Fruit fly (Drosophila melanogaster) whole organism, embryonic: ENCODE results near the gene stas.
A peak's percentile ranks its signal among the peaks of the same experiment; 100 is the strongest.

Experiments used
- Antp ChIP-seq: fragments of 200-800 bp; sonication (Bioruptor generic); optimal IDR thresholded peaks from 3 replicates; lab custom pipeline; 2016; ENCODE audit warnings: missing biosample characterization, missing genetic modification characterization
- Atf3 ChIP-seq: fragments of 200-800 bp; sonication (Bioruptor generic); optimal IDR thresholded peaks from 3 replicates; lab custom pipeline; 2016; ENCODE audit warnings: missing biosample characterization, missing genetic modification characterization
- BEAF-32 ChIP-seq: fragments of 200-800 bp; sonication (Bioruptor generic); optimal IDR thresholded peaks from 3 replicates; lab custom pipeline; 2017; ENCODE audit warnings: missing biosample characterization, missing genetic modification characterization, mild to moderate bottlenecking, moderate library complexity, missing genetic modification reagents
- Bdp1 ChIP-seq: fragments of 200-800 bp; sonication (Bioruptor generic); optimal IDR thresholded peaks from 3 replicates; lab custom pipeline; 2016; ENCODE audit warnings: missing biosample characterization, missing genetic modification characterization
- Blimp-1 ChIP-seq: fragments of 200-800 bp; sonication (Bioruptor generic); optimal IDR thresholded peaks from 3 replicates; lab custom pipeline; 2018; ENCODE audit warnings: missing biosample characterization, missing genetic modification characterization, mild to moderate bottlenecking, moderate library complexity, missing genetic modification reagents
- Bteb2 ChIP-seq: fragments of 200-800 bp; sonication (Bioruptor generic); optimal IDR thresholded peaks from 2 replicates; lab custom pipeline; 2016; ENCODE audit warnings: missing biosample characterization, missing genetic modification characterization
- CG10267 ChIP-seq: fragments of 200-800 bp; sonication (Bioruptor generic); optimal IDR thresholded peaks from 2 replicates; lab custom pipeline; 2018; ENCODE audit warnings: missing biosample characterization, mild to moderate bottlenecking, missing genetic modification characterization, moderate library complexity
- CG11398 ChIP-seq: fragments of 200-800 bp; sonication (Bioruptor generic); optimal IDR thresholded peaks from 2 replicates; lab custom pipeline; 2016; ENCODE audit warnings: missing biosample characterization, missing genetic modification characterization
- CG1233 ChIP-seq: fragments of 200-800 bp; sonication (Bioruptor generic); optimal IDR thresholded peaks from 4 replicates; lab custom pipeline; 2018; ENCODE audit warnings: missing biosample characterization, mild to moderate bottlenecking, missing genetic modification characterization
- CG12769 ChIP-seq: fragments of 200-800 bp; sonication (Bioruptor generic); optimal IDR thresholded peaks from 2 replicates; lab custom pipeline; 2019; ENCODE audit warnings: missing biosample characterization, mild to moderate bottlenecking, missing genetic modification characterization, moderate library complexity
- CG13287 ChIP-seq: fragments of 200-800 bp; sonication (Bioruptor generic); IDR thresholded peaks from 2 replicates; pipeline ENCODE4 v1.3.6; 2022; ENCODE audit warnings: missing biosample characterization, missing genetic modification characterization; ENCODE audit not compliant: partially characterized antibody
- CG14860 ChIP-seq: fragments of 200-800 bp; sonication (Bioruptor generic); IDR thresholded peaks from 3 replicates; pipeline ENCODE4 v1.3.6; 2022; ENCODE audit warnings: missing biosample characterization, missing genetic modification characterization; ENCODE audit not compliant: partially characterized antibody
- CG15514 ChIP-seq: fragments of 200-800 bp; sonication (Bioruptor generic); optimal IDR thresholded peaks from 3 replicates; lab custom pipeline; 2017; ENCODE audit warnings: missing biosample characterization, missing genetic modification characterization, mild to moderate bottlenecking, moderate library complexity, missing genetic modification reagents
- CG15696 ChIP-seq: fragments of 200-800 bp; sonication (Bioruptor generic); optimal IDR thresholded peaks from 2 replicates; lab custom pipeline; 2019; ENCODE audit warnings: missing biosample characterization, mild to moderate bottlenecking, missing genetic modification characterization, moderate library complexity
- CG17328 ChIP-seq: fragments of 200-800 bp; sonication (Bioruptor generic); IDR thresholded peaks from 2 replicates; pipeline ENCODE4 v1.3.6; 2022; ENCODE audit warnings: missing biosample characterization, missing genetic modification characterization
- CG1832 ChIP-seq: fragments of 200-800 bp; sonication (Bioruptor generic); optimal IDR thresholded peaks from 2 replicates; lab custom pipeline; 2017; ENCODE audit warnings: missing biosample characterization, mild to moderate bottlenecking, missing genetic modification characterization, inconsistent platforms
- CG18764 ChIP-seq: fragments of 200-800 bp; sonication (Bioruptor generic); optimal IDR thresholded peaks from 3 replicates; lab custom pipeline; 2016; ENCODE audit warnings: missing biosample characterization, missing genetic modification characterization
- CG2116 ChIP-seq: fragments of 200-800 bp; sonication (Bioruptor generic); optimal IDR thresholded peaks from 3 replicates; lab custom pipeline; 2018; ENCODE audit warnings: missing biosample characterization, mild to moderate bottlenecking, missing genetic modification characterization
- CG2129 ChIP-seq: fragments of 200-800 bp; sonication (Bioruptor generic); IDR thresholded peaks from 2 replicates; pipeline ENCODE4 v1.3.6; 2022; ENCODE audit warnings: missing biosample characterization, missing genetic modification characterization; ENCODE audit not compliant: partially characterized antibody
- CG34422 ChIP-seq: fragments of 200-800 bp; sonication (Bioruptor generic); IDR thresholded peaks from 3 replicates; pipeline ENCODE4 v1.3.6; 2022; ENCODE audit warnings: missing biosample characterization, missing genetic modification characterization
- CG6791 ChIP-seq: fragments of 200-800 bp; sonication (Bioruptor generic); IDR thresholded peaks from 3 replicates; pipeline ENCODE4 v1.3.6; 2022; ENCODE audit warnings: missing biosample characterization, missing genetic modification characterization; ENCODE audit not compliant: partially characterized antibody
- CG7963 ChIP-seq: fragments of 200-800 bp; sonication (Bioruptor generic); IDR thresholded peaks from 3 replicates; pipeline ENCODE4 v1.3.6; 2022; ENCODE audit warnings: missing biosample characterization, missing genetic modification characterization; ENCODE audit not compliant: partially characterized antibody
- CG8290 ChIP-seq, 3 experiments: fragments of 200-800 bp; sonication (Bioruptor generic); optimal IDR thresholded peaks; 2 replicates each; lab custom pipeline; 2016 to 2019; ENCODE audit warnings: missing biosample characterization in 3 of 3, missing genetic modification characterization in 3 of 3, mild to moderate bottlenecking in 2 of 3, moderate library complexity in 1 of 3
- CG8765 ChIP-seq: fragments of 200-800 bp; sonication (Bioruptor generic); IDR thresholded peaks from 2 replicates; pipeline ENCODE4 v1.3.6; 2022; ENCODE audit warnings: missing biosample characterization, missing genetic modification characterization
- CoRest ChIP-seq: fragments of 200-800 bp; sonication (Bioruptor generic); optimal IDR thresholded peaks from 3 replicates; lab custom pipeline; 2018; ENCODE audit warnings: missing biosample characterization, mild to moderate bottlenecking, missing genetic modification characterization, moderate library complexity
- Dip3 ChIP-seq: fragments of 200-800 bp; sonication (Bioruptor generic); optimal IDR thresholded peaks from 3 replicates; lab custom pipeline; 2016; ENCODE audit warnings: missing biosample characterization, missing genetic modification characterization
- HLH3B ChIP-seq: fragments of 200-800 bp; sonication (Bioruptor generic); IDR thresholded peaks from 2 replicates; pipeline ENCODE4 v1.3.6; 2022; ENCODE audit warnings: missing biosample characterization, missing genetic modification characterization
- NC2β ChIP-seq: fragments of 200-800 bp; sonication (Bioruptor generic); optimal IDR thresholded peaks from 2 replicates; lab custom pipeline; 2016; ENCODE audit warnings: missing biosample characterization, missing genetic modification characterization
- bbx ChIP-seq: fragments of 200-800 bp; sonication (Bioruptor generic); IDR thresholded peaks from 2 replicates; pipeline ENCODE4 v1.3.6; 2022; ENCODE audit warnings: missing biosample characterization, missing genetic modification characterization; ENCODE audit not compliant: partially characterized antibody
- cg ChIP-seq: fragments of 200-800 bp; sonication (Bioruptor generic); optimal IDR thresholded peaks from 3 replicates; lab custom pipeline; 2019; ENCODE audit warnings: missing biosample characterization, mild to moderate bottlenecking, missing genetic modification characterization, moderate library complexity
- chinmo ChIP-seq: fragments of 200-800 bp; sonication (Bioruptor generic); IDR thresholded peaks from 4 replicates; pipeline ENCODE4 v1.3.6; 2022; ENCODE audit warnings: missing biosample characterization, missing genetic modification characterization; ENCODE audit not compliant: partially characterized antibody
- ci ChIP-seq: fragments of 200-800 bp; sonication (Bioruptor generic); IDR thresholded peaks from 3 replicates; pipeline ENCODE4 v1.3.6; 2022; ENCODE audit warnings: missing biosample characterization, missing genetic modification characterization
- crol ChIP-seq: fragments of 200-800 bp; sonication (Bioruptor generic); IDR thresholded peaks from 2 replicates; pipeline ENCODE4 v1.3.6; 2022; ENCODE audit warnings: missing biosample characterization, missing genetic modification characterization
- da ChIP-seq: fragments of 200-800 bp; sonication (Bioruptor generic); optimal IDR thresholded peaks from 2 replicates; lab custom pipeline; 2016; ENCODE audit warnings: missing biosample characterization, missing genetic modification characterization
- dati ChIP-seq: fragments of 200-800 bp; sonication (Bioruptor generic); IDR thresholded peaks from 2 replicates; pipeline ENCODE4 v1.3.6; 2022; ENCODE audit warnings: missing biosample characterization, missing genetic modification characterization
- ems ChIP-seq: fragments of 200-800 bp; sonication (Bioruptor generic); optimal IDR thresholded peaks from 3 replicates; lab custom pipeline; 2016; ENCODE audit warnings: missing biosample characterization, missing genetic modification characterization
- eyg ChIP-seq: fragments of 200-800 bp; sonication (Bioruptor generic); optimal IDR thresholded peaks from 3 replicates; lab custom pipeline; 2016; ENCODE audit warnings: missing biosample characterization, missing genetic modification characterization
- gem ChIP-seq: fragments of 200-800 bp; sonication (Bioruptor generic); optimal IDR thresholded peaks from 2 replicates; lab custom pipeline; 2019; ENCODE audit warnings: missing biosample characterization, mild to moderate bottlenecking, missing genetic modification characterization, moderate library complexity
- hbn ChIP-seq: fragments of 200-800 bp; sonication (Bioruptor generic); IDR thresholded peaks from 2 replicates; pipeline ENCODE4 v1.3.6; 2022; ENCODE audit warnings: missing biosample characterization, missing genetic modification characterization; ENCODE audit not compliant: partially characterized antibody
- lbe ChIP-seq: fragments of 200-800 bp; sonication (Bioruptor generic); optimal IDR thresholded peaks from 2 replicates; lab custom pipeline; 2016; ENCODE audit warnings: missing biosample characterization, mild to moderate bottlenecking, missing genetic modification characterization
- mld ChIP-seq: fragments of 200-800 bp; sonication (Bioruptor generic); IDR thresholded peaks from 3 replicates; pipeline ENCODE4 v1.3.6; 2022; ENCODE audit warnings: missing biosample characterization, missing genetic modification characterization; ENCODE audit not compliant: partially characterized antibody
- pzg ChIP-seq: fragments of 200-800 bp; sonication (Bioruptor generic); optimal IDR thresholded peaks from 3 replicates; lab custom pipeline; 2018; ENCODE audit warnings: missing biosample characterization, mild to moderate bottlenecking, missing genetic modification characterization, moderate library complexity
- sens ChIP-seq: fragments of 200-800 bp; sonication (Bioruptor generic); peaks from one replicate; lab custom pipeline; 2016; ENCODE audit warnings: missing biosample characterization, missing genetic modification characterization
- sna ChIP-seq: fragments of 200-800 bp; sonication (Bioruptor generic); IDR thresholded peaks from 2 replicates; pipeline ENCODE4 v1.3.6; 2022; ENCODE audit warnings: missing biosample characterization, missing genetic modification characterization; ENCODE audit not compliant: partially characterized antibody
- sr ChIP-seq: fragments of 200-800 bp; sonication (Bioruptor generic); IDR thresholded peaks from 3 replicates; pipeline ENCODE4 v1.3.6; 2022; ENCODE audit warnings: missing biosample characterization, missing genetic modification characterization
- twi ChIP-seq: fragments of 200-800 bp; optimal IDR thresholded peaks from 2 replicates; lab custom pipeline; 2019; ENCODE audit warnings: missing biosample characterization, mild to moderate bottlenecking, missing genetic modification characterization, moderate library complexity
- yki ChIP-seq: fragments of >200 bp; optimal IDR thresholded peaks from 3 replicates; lab custom pipeline; 2018
- z ChIP-seq: fragments of 200-800 bp; sonication (Bioruptor generic); IDR thresholded peaks from 3 replicates; pipeline ENCODE4 v1.3.6; 2022; ENCODE audit warnings: missing biosample characterization, missing genetic modification characterization

The stas gene

DNA sequence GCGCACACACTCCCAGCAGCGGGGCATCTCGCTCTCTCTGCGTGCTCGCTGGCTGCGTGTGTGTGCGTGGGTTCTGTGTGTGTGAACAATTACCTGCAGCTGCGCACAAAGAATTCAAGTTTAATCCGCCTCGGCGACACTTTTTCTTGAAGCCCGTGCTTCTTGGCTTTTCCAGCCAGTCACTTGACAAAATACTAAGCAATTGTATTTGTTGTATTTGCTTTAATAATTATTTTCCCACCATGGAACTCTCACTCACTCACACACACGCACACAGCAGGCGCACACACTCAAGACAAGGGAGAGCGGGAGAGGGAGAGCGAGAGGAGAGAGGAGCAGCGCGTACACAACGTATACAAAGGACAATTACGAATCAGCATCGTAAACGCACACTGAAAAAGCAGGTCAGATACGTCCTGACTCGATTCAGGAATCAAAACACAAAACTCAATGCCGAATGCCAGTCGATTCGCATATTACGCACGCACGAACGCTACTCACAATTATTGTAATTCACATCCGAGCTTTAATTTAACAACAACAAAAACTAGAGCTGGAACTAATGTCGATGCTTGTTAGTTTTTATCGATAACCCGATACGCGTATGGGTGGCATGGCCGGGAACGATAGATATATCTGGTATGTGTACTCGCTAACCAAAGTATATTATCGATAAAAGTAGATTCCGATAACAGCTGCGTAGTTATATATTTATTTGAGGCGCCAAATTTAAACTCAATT is 24.5 kb upstream of the stas start, which contains the start of gene RhoGAPp190 (continued):
- peak; percentile 49; the same call in 1 of the 2 replicates for TF ChIP-seq CG2129
- no peak for TF ChIP-seq dati (GFP tag; lab: Robert Waterston, UW)
- TF ChIP-seq CG15514 (GFP tag; lab: Kevin White, UChicago) = peak; percentile 79
- no peak for TF ChIP-seq CG8290 (GFP tag; optimal IDR thresholded peaks at IDR 0.05; lab: Kevin White, UChicago)
- peak in 1 of 2 experiments; percentile 58 for TF ChIP-seq CG8290 (tag; optimal IDR thresholded peaks at IDR 0.05; lab: Kevin White, UChicago)
- TF ChIP-seq Atf3 = no peak
- TF ChIP-seq Bdp1 (GFP tag; lab: Kevin White, UChicago) = no peak
- TF ChIP-seq Blimp-1 (GFP tag; lab: Kevin White, UChicago) = no peak
- TF ChIP-seq CG6791 (GFP tag; lab: Robert Waterston, UW) = peak; percentile 97
- peak; percentile 91 for TF ChIP-seq CG1832
- TF ChIP-seq crol (GFP tag; lab: Robert Waterston, UW) = peak; percentile 45; the same call in 1 of the 2 replicates
- no peak for TF ChIP-seq NC2β (GFP tag; lab: Kevin White, UChicago)
- TF ChIP-seq lbe (GFP tag; lab: Kevin White, UChicago) = peak; percentile 6
- peak; percentile 81 for TF ChIP-seq hbn (GFP tag; lab: Robert Waterston, UW)
- no peak for TF ChIP-seq CG8765
- peak; percentile 93 for TF ChIP-seq mld (GFP tag; lab: Robert Waterston, UW)
- peak; percentile 88 for TF ChIP-seq sna (GFP tag; lab: Robert Waterston, UW)
- TF ChIP-seq ems (GFP tag; lab: Kevin White, UChicago) = no peak
- TF ChIP-seq sens = peak; percentile 67
- TF ChIP-seq eyg = no peak
- peak; percentile 93 for TF ChIP-seq CG2116 (GFP tag; lab: Kevin White, UChicago)
- TF ChIP-seq CoRest (tag; lab: Kevin White, UChicago) = no peak
- peak; percentile 96 for TF ChIP-seq CG7963 (GFP tag; lab: Robert Waterston, UW)
- TF ChIP-seq CG15696 = no peak
- TF ChIP-seq CG18764 (GFP tag; lab: Kevin White, UChicago) = no peak
- no peak for TF ChIP-seq twi (tag; lab: Kevin White, UChicago)
- TF ChIP-seq Dip3 (GFP tag; lab: Kevin White, UChicago) = no peak
- 0 out of 3 replicates have a peak, but pooled peaks have one; percentile 8 for TF ChIP-seq sr (GFP tag; lab: Robert Waterston, UW)
- no peak for TF ChIP-seq CG11398 (GFP tag; lab: Kevin White, UChicago)
- no peak for TF ChIP-seq gem
- 0 out of 2 replicates have a peak, but pooled peaks have one; percentile 13 for TF ChIP-seq HLH3B (GFP tag; lab: Robert Waterston, UW)
- TF ChIP-seq CG10267 (tag; lab: Kevin White, UChicago) = peak; percentile 60
- peak; percentile 25 for TF ChIP-seq yki (lab: Kevin White, UChicago)
- TF ChIP-seq Antp (GFP tag; lab: Kevin White, UChicago) = no peak
- peak; percentile 97 for TF ChIP-seq cg (GFP tag; lab: Kevin White, UChicago)
- TF ChIP-seq CG13287 = peak; percentile 93
- TF ChIP-seq da (GFP tag; lab: Kevin White, UChicago) = no peak
- peak; percentile 6; the same call in 1 of the 3 replicates for TF ChIP-seq z (GFP tag; lab: Robert Waterston, UW)
- peak; percentile 93 for TF ChIP-seq chinmo (GFP tag; lab: Robert Waterston, UW)
- no peak for TF ChIP-seq CG34422 (GFP tag; lab: Robert Waterston, UW)
- TF ChIP-seq CG17328 (GFP tag; lab: Robert Waterston, UW) = no peak
- peak; percentile 96 for TF ChIP-seq bbx (GFP tag; lab: Robert Waterston, UW)
- peak; percentile 95 for TF ChIP-seq CG14860
- 0 out of 3 replicates have a peak, but pooled peaks have one; percentile 22 for TF ChIP-seq ci (GFP tag; lab: Robert Waterston, UW)
- no peak for TF ChIP-seq Bteb2 (GFP tag; lab: Kevin White, UChicago)
- TF ChIP-seq CG12769 (tag; lab: Kevin White, UChicago) = no peak
- peak; percentile 91 for TF ChIP-seq pzg
- no peak for TF ChIP-seq CG1233 (GFP tag; lab: Kevin White, UChicago)
- peak; percentile 82 for TF ChIP-seq BEAF-32
